Worm (Caenorhabditis elegans) whole organism, midembryonic: Measurements from ENCODE around the gene best-5.

Experiments used
- ref-1 ChIP-seq: fragments of 200-800 bp; sonication (Bioruptor generic); conservative IDR thresholded peaks from 2 replicates; pipeline ENCODE4 v1.3.6; 2022; ENCODE audit warnings: missing genetic modification reagents, missing genetic modification characterization, missing compliant biosample characterization
- tab-1 ChIP-seq: fragments of 200-800 bp; sonication (Bioruptor generic); IDR thresholded peaks from 2 replicates; pipeline ENCODE4 v1.3.6; 2022; ENCODE audit warnings: missing genetic modification characterization, missing compliant biosample characterization

ce11 chrIII:9646440-9647021 lies 43.5 kb downstream of the best-5 start:
- no peak for TF ChIP-seq ref-1 (GFP tag; lab: Robert Waterston, UW)
- TF ChIP-seq tab-1 (GFP tag; lab: Robert Waterston, UW) = no peak
